Fruit fly (Drosophila melanogaster) whole organism, embryonic: ENCODE measurements around the gene Fitm.

Source experiments
- Awh ChIP-seq: fragments of 200-800 bp; sonication (Bioruptor generic); IDR thresholded peaks from 2 replicates; pipeline ENCODE4, ENCODE4 v1.3.6; 2022; ENCODE audit warnings: missing biosample characterization, missing genetic modification characterization
- Blimp-1 ChIP-seq: fragments of 200-800 bp; sonication (Bioruptor generic); optimal IDR thresholded peaks from 3 replicates; lab custom pipeline; 2018; ENCODE audit warnings: missing biosample characterization, missing genetic modification characterization, mild to moderate bottlenecking, moderate library complexity, missing genetic modification reagents
- CG10274 ChIP-seq: fragments of 200-800 bp; sonication (Bioruptor generic); optimal IDR thresholded peaks from 3 replicates; lab custom pipeline; 2017; ENCODE audit warnings: missing biosample characterization, mild to moderate bottlenecking, missing genetic modification characterization
- CG10366 ChIP-seq: fragments of 200-800 bp; sonication (Bioruptor generic); IDR thresholded peaks from 2 replicates; pipeline ENCODE4 v1.3.6; 2022; ENCODE audit warnings: missing biosample characterization, missing genetic modification characterization
- CG10979 ChIP-seq: fragments of 200-800 bp; sonication (Bioruptor generic); optimal IDR thresholded peaks from 2 replicates; lab custom pipeline; 2018; ENCODE audit warnings: missing biosample characterization, mild to moderate bottlenecking, missing genetic modification characterization, moderate library complexity
- CG12071 ChIP-seq: fragments of 200-800 bp; sonication (Bioruptor generic); optimal IDR thresholded peaks from 3 replicates; lab custom pipeline; 2018; ENCODE audit warnings: missing biosample characterization, mild to moderate bottlenecking, missing genetic modification characterization
- CG12299 ChIP-seq: fragments of 200-800 bp; sonication (Bioruptor generic); optimal IDR thresholded peaks from 2 replicates; lab custom pipeline; 2018; ENCODE audit warnings: missing biosample characterization, mild to moderate bottlenecking, missing genetic modification characterization
- CG14710 ChIP-seq: fragments of 200-800 bp; sonication (Bioruptor generic); optimal IDR thresholded peaks from 3 replicates; lab custom pipeline; 2019; ENCODE audit warnings: missing biosample characterization, mild to moderate bottlenecking, missing genetic modification characterization, moderate library complexity
- CG14860 ChIP-seq: fragments of 200-800 bp; sonication (Bioruptor generic); IDR thresholded peaks from 3 replicates; pipeline ENCODE4 v1.3.6; 2022; ENCODE audit warnings: missing biosample characterization, missing genetic modification characterization; ENCODE audit not compliant: partially characterized antibody
- CG15011 ChIP-seq: fragments of 200-800 bp; sonication (Bioruptor generic); optimal IDR thresholded peaks from 3 replicates; lab custom pipeline; 2018; ENCODE audit warnings: missing biosample characterization, mild to moderate bottlenecking, missing genetic modification characterization
- CG17186 ChIP-seq: fragments of 200-800 bp; sonication (Bioruptor generic); optimal IDR thresholded peaks from 3 replicates; lab custom pipeline; 2017; ENCODE audit warnings: missing biosample characterization, missing genetic modification reagents, missing genetic modification characterization
- CG17361 ChIP-seq: fragments of 200-800 bp; sonication (Bioruptor generic); IDR thresholded peaks from 3 replicates; pipeline ENCODE4 v1.3.6; 2022; ENCODE audit warnings: missing biosample characterization, missing genetic modification characterization
- CG17802 ChIP-seq: fragments of 200-800 bp; sonication (Bioruptor generic); optimal IDR thresholded peaks from 2 replicates; lab custom pipeline; 2018; ENCODE audit warnings: missing biosample characterization, mild to moderate bottlenecking, missing genetic modification characterization, moderate library complexity
- CG3065 ChIP-seq: fragments of 200-800 bp; sonication (Bioruptor generic); optimal IDR thresholded peaks from 2 replicates; lab custom pipeline; 2016; ENCODE audit warnings: missing biosample characterization, missing genetic modification characterization
- CG31365 ChIP-seq: fragments of 200-800 bp; sonication (Bioruptor generic); optimal IDR thresholded peaks from 2 replicates; lab custom pipeline; 2018; ENCODE audit warnings: missing biosample characterization, mild to moderate bottlenecking, missing genetic modification characterization
- CG3281 ChIP-seq: fragments of 200-800 bp; sonication (Bioruptor generic); optimal IDR thresholded peaks from 3 replicates; lab custom pipeline; 2017; ENCODE audit warnings: missing biosample characterization, mild to moderate bottlenecking, missing genetic modification characterization
- CG33213 ChIP-seq: fragments of 200-800 bp; sonication (Bioruptor generic); optimal IDR thresholded peaks from 3 replicates; lab custom pipeline; 2016; ENCODE audit warnings: missing biosample characterization, missing genetic modification characterization
- CG42726 ChIP-seq: fragments of 200-800 bp; sonication (Bioruptor generic); IDR thresholded peaks from 2 replicates; pipeline ENCODE4 v1.3.6; 2022; ENCODE audit warnings: missing biosample characterization, missing genetic modification characterization; ENCODE audit not compliant: partially characterized antibody
- CG4404 ChIP-seq: fragments of 200-800 bp; sonication (Bioruptor generic); IDR thresholded peaks from 2 replicates; pipeline ENCODE4 v1.3.6; 2022; ENCODE audit warnings: missing biosample characterization, missing genetic modification characterization
- CG4424 ChIP-seq: fragments of 200-800 bp; sonication (Bioruptor generic); optimal IDR thresholded peaks from 3 replicates; lab custom pipeline; 2016; ENCODE audit warnings: missing biosample characterization, missing genetic modification characterization
- CG6175 ChIP-seq: fragments of 200-800 bp; sonication (Bioruptor generic); IDR thresholded peaks from 3 replicates; pipeline ENCODE4 v1.3.6; 2022; ENCODE audit warnings: missing biosample characterization, missing genetic modification characterization
- CG6689 ChIP-seq: fragments of 200-800 bp; sonication (Bioruptor generic); IDR thresholded peaks from 2 replicates; pipeline ENCODE4 v1.3.6; 2022; ENCODE audit warnings: missing biosample characterization, missing genetic modification characterization
- CG9797 ChIP-seq: fragments of 200-800 bp; sonication (Bioruptor generic); optimal IDR thresholded peaks from 3 replicates; lab custom pipeline; 2018; ENCODE audit warnings: missing biosample characterization, mild to moderate bottlenecking, missing genetic modification characterization
- CrebB ChIP-seq: fragments of 200-800 bp; sonication (Bioruptor generic); optimal IDR thresholded peaks from 3 replicates; lab custom pipeline; 2018; ENCODE audit warnings: missing biosample characterization, mild to moderate bottlenecking, missing genetic modification characterization
- Dbx ChIP-seq: fragments of 200-800 bp; sonication (Bioruptor generic); IDR thresholded peaks from 3 replicates; pipeline ENCODE4 v1.3.6; 2022; ENCODE audit warnings: missing biosample characterization, missing genetic modification characterization
- Elba2 ChIP-seq: fragments of 200-800 bp; sonication (Bioruptor generic); optimal IDR thresholded peaks from 3 replicates; lab custom pipeline; 2016; ENCODE audit warnings: missing biosample characterization, missing genetic modification characterization
- HLH54F ChIP-seq: fragments of 200-800 bp; sonication (Bioruptor generic); optimal IDR thresholded peaks from 3 replicates; lab custom pipeline; 2016; ENCODE audit warnings: missing biosample characterization, missing genetic modification characterization
- HmgD ChIP-seq: fragments of 200-800 bp; sonication (Bioruptor generic); optimal IDR thresholded peaks from 3 replicates; lab custom pipeline; 2016; ENCODE audit warnings: missing biosample characterization, missing genetic modification characterization
- Hmx ChIP-seq: fragments of 200-800 bp; sonication (Bioruptor generic); optimal IDR thresholded peaks from 2 replicates; lab custom pipeline; 2016; ENCODE audit warnings: missing biosample characterization, missing genetic modification characterization
- Nf-YC ChIP-seq: fragments of 200-800 bp; optimal IDR thresholded peaks from 3 replicates; lab custom pipeline; 2019; ENCODE audit warnings: missing biosample characterization, mild to moderate bottlenecking, missing genetic modification characterization, moderate library complexity
- Opbp ChIP-seq: fragments of 200-800 bp; sonication (Bioruptor generic); IDR thresholded peaks from 3 replicates; pipeline ENCODE4 v1.3.6; 2022; ENCODE audit warnings: missing biosample characterization, missing genetic modification characterization; ENCODE audit not compliant: partially characterized antibody
- bab2 ChIP-seq: fragments of 200-800 bp; sonication (Bioruptor generic); optimal IDR thresholded peaks from 2 replicates; lab custom pipeline; 2016; ENCODE audit warnings: missing biosample characterization, missing genetic modification characterization
- bbx ChIP-seq: fragments of 200-800 bp; sonication (Bioruptor generic); IDR thresholded peaks from 2 replicates; pipeline ENCODE4 v1.3.6; 2022; ENCODE audit warnings: missing biosample characterization, missing genetic modification characterization; ENCODE audit not compliant: partially characterized antibody
- chif ChIP-seq, 2 experiments: fragments of 200-800 bp; sonication (Bioruptor generic); optimal IDR thresholded peaks; 3 replicates each; lab custom pipeline; 2016; ENCODE audit warnings: missing biosample characterization in 2 of 2, missing genetic modification characterization in 2 of 2
- chn ChIP-seq: fragments of 200-800 bp; sonication (Bioruptor generic); optimal IDR thresholded peaks from 2 replicates; lab custom pipeline; 2016; ENCODE audit warnings: missing biosample characterization, missing genetic modification characterization
- crp ChIP-seq, 2 experiments: fragments of 200-800 bp; sonication (Bioruptor generic); optimal IDR thresholded peaks; 2 replicates in 1 of 2; 3 replicates in 1 of 2; lab custom pipeline; 2017; ENCODE audit warnings: missing biosample characterization in 2 of 2, missing genetic modification characterization in 2 of 2, mild to moderate bottlenecking in 1 of 2, moderate library complexity in 1 of 2
- fd64A ChIP-seq: fragments of 200-800 bp; sonication (Bioruptor generic); optimal IDR thresholded peaks from 3 replicates; lab custom pipeline; 2018; ENCODE audit warnings: missing biosample characterization, mild to moderate bottlenecking, missing genetic modification characterization
- grn ChIP-seq: fragments of 200-800 bp; sonication (Bioruptor generic); optimal IDR thresholded peaks from 3 replicates; lab custom pipeline; 2017; ENCODE audit warnings: missing biosample characterization, missing genetic modification characterization
- gro ChIP-seq: fragments of 200-800 bp; sonication (Bioruptor generic); optimal IDR thresholded peaks from 2 replicates; lab custom pipeline; 2016; ENCODE audit warnings: missing biosample characterization, missing genetic modification characterization
- gsb-n ChIP-seq: fragments of 200-800 bp; sonication (Bioruptor generic); optimal IDR thresholded peaks from 3 replicates; lab custom pipeline; 2018; ENCODE audit warnings: missing biosample characterization, mild to moderate bottlenecking, missing genetic modification characterization
- lilli ChIP-seq: fragments of 200-800 bp; sonication (Bioruptor generic); optimal IDR thresholded peaks from 3 replicates; lab custom pipeline; 2016; ENCODE audit warnings: missing biosample characterization, missing genetic modification characterization
- mld ChIP-seq: fragments of 200-800 bp; sonication (Bioruptor generic); IDR thresholded peaks from 3 replicates; pipeline ENCODE4 v1.3.6; 2022; ENCODE audit warnings: missing biosample characterization, missing genetic modification characterization; ENCODE audit not compliant: partially characterized antibody
- nom ChIP-seq: fragments of 200-800 bp; sonication (Bioruptor generic); optimal IDR thresholded peaks from 2 replicates; lab custom pipeline; 2017; ENCODE audit warnings: missing biosample characterization, missing genetic modification characterization, mild to moderate bottlenecking, moderate library complexity, missing genetic modification reagents
- pho ChIP-seq: fragments of 200-800 bp; sonication (Bioruptor generic); optimal IDR thresholded peaks from 2 replicates; lab custom pipeline; 2016; ENCODE audit warnings: missing biosample characterization, missing genetic modification characterization
- psq ChIP-seq: fragments of 200-800 bp; sonication (Bioruptor generic); optimal IDR thresholded peaks from 2 replicates; lab custom pipeline; 2017; ENCODE audit warnings: missing biosample characterization, missing genetic modification characterization
- sens ChIP-seq: fragments of 200-800 bp; sonication (Bioruptor generic); peaks from one replicate; lab custom pipeline; 2016; ENCODE audit warnings: missing biosample characterization, missing genetic modification characterization
- trem ChIP-seq: fragments of 200-800 bp; optimal IDR thresholded peaks from 3 replicates; lab custom pipeline; 2019; ENCODE audit warnings: missing biosample characterization, mild to moderate bottlenecking, missing genetic modification characterization, moderate library complexity
- unpg ChIP-seq: fragments of 200-800 bp; sonication (Bioruptor generic); optimal IDR thresholded peaks from 3 replicates; lab custom pipeline; 2018; ENCODE audit warnings: missing biosample characterization, mild to moderate bottlenecking, missing genetic modification characterization, moderate library complexity
- vvl ChIP-seq: fragments of 200-800 bp; sonication (Bioruptor generic); IDR thresholded peaks from 2 replicates; pipeline ENCODE4 v1.3.6; 2022; ENCODE audit warnings: missing biosample characterization, missing genetic modification characterization

Gene Fitm

DNA sequence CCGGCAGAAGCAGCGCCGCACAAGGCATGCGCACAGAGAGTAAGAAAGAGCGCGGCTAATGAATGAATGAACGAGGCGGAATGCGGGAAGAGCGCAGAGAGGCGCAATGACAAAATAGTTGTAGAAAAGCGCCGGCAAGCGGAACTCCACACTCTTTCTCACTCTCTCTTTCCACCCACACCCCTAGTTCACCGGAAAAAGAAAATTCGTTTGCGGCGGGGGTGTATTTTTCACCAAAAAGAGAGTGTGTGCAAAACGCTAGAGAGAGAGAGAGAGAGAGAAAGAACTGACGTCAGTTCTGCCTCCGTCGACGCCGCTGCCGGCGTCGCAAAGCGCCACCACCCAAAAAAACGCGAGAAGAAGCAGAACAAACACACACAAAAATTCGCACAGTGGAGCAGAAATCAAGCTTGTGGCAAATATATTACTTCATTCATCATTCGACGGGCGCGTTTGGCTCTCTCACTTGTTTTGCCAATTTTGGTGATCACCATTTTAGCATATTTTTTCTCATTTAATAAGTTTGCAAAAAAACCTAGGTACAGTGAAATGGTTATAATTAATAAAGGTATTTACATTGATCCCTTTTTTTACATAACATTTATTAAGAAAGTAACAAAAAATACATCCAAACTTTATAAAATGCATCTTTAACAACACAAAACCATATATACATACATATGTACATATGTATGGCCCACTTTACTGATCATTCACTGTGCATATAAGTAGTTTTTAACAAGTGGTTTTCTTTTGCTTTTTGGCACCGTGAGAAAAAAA, 39.2 kb upstream of the Fitm start (continued):
- TF ChIP-seq CG31365 (tag; lab: Kevin White, UChicago) (no peak), Elba2 (no peak), CG17361 (GFP tag; lab: Robert Waterston, UW) (peak; percentile 83), lilli (GFP tag; lab: Kevin White, UChicago) (peak; percentile 77), CG12299 (tag; lab: Kevin White, UChicago) (no peak), CG14710 (tag; lab: Kevin White, UChicago) (peak; percentile 7), fd64A (GFP tag; lab: Kevin White, UChicago) (peak; percentile 10), CG9797 (GFP tag; lab: Kevin White, UChicago) (no peak), mld (GFP tag; lab: Robert Waterston, UW) (no peak), CG12071 (GFP tag; lab: Kevin White, UChicago) (no peak), CG6175 (GFP tag; lab: Robert Waterston, UW) (no peak), chn (GFP tag; lab: Kevin White, UChicago) (peak; percentile 24), CG14860 (GFP tag; lab: Robert Waterston, UW) (no peak), CG42726 (no peak), CG4424 (GFP tag; lab: Kevin White, UChicago) (peak; percentile 48), CG17802 (tag; lab: Kevin White, UChicago) (no peak), HLH54F (GFP tag; lab: Kevin White, UChicago) (peak; percentile 70), Blimp-1 (peak; percentile 33), gsb-n (tag; lab: Kevin White, UChicago) (no peak), Nf-YC (tag; lab: Kevin White, UChicago) (no peak), CG10366 (GFP tag; lab: Robert Waterston, UW) (peak; percentile 43; the same call in 1 of the 2 replicates), HmgD (GFP tag; lab: Kevin White, UChicago) (no peak), bbx (GFP tag; lab: Robert Waterston, UW) (no peak), pho (GFP tag; lab: Kevin White, UChicago) (peak; percentile 69), trem (no peak), gro (GFP tag; lab: Kevin White, UChicago) (no peak), nom (GFP tag; lab: Kevin White, UChicago) (peak; percentile 9), grn (GFP tag; lab: Kevin White, UChicago) (no peak), CrebB (tag; lab: Kevin White, UChicago) (no peak), CG4404 (GFP tag; lab: Robert Waterston, UW) (no peak), CG10274 (GFP tag; lab: Kevin White, UChicago) (peak; percentile 34), crp (GFP tag; optimal IDR thresholded peaks at IDR 0.05; lab: Kevin White, UChicago) (no peak), CG3281 (GFP tag; lab: Kevin White, UChicago) (peak; percentile 76), CG6689 (GFP tag; lab: Robert Waterston, UW) (no peak), unpg (GFP tag; lab: Kevin White, UChicago) (peak; percentile 20), sens (GFP tag; lab: Kevin White, UChicago) (peak; percentile 24), Awh (no peak), psq (no peak), CG33213 (peak; percentile 23), vvl (GFP tag; lab: Robert Waterston, UW) (peak; percentile 61; the same call in 1 of the 2 replicates), Opbp (GFP tag; lab: Robert Waterston, UW) (no peak), bab2 (GFP tag; lab: Kevin White, UChicago) (peak; percentile 17), chif (GFP tag; optimal IDR thresholded peaks at IDR 0.05; lab: Kevin White, UChicago) (peak; percentile 33 to 39), Hmx (no peak), CG3065 (GFP tag; lab: Kevin White, UChicago) (no peak), CG10979 (peak; percentile 24), Dbx (GFP tag; lab: Robert Waterston, UW) (0 out of 3 replicates have a peak, but pooled peaks have one; percentile 25), CG17186 (GFP tag; lab: Kevin White, UChicago) (no peak), CG15011 (peak; percentile 32)
